Fruit fly (Drosophila melanogaster) whole organism, embryonic: Measurements from ENCODE around the gene Notum.
A peak's percentile ranks its signal among the peaks of the same experiment; 100 is the strongest.

Experiments
- Abd-B ChIP-seq: fragments of 200-800 bp; sonication (Bioruptor generic); optimal IDR thresholded peaks from 2 replicates; lab custom pipeline; 2018; ENCODE audit warnings: missing biosample characterization, mild to moderate bottlenecking, missing genetic modification characterization, moderate library complexity
- CG10543 ChIP-seq: fragments of 200-800 bp; sonication (Bioruptor generic); optimal IDR thresholded peaks from 3 replicates; lab custom pipeline; 2017; ENCODE audit warnings: missing biosample characterization, mild to moderate bottlenecking, missing genetic modification characterization, moderate library complexity
- CG11247 ChIP-seq: fragments of 200-800 bp; sonication (Bioruptor generic); IDR thresholded peaks from 2 replicates; pipeline ENCODE4 v1.3.6; 2022; ENCODE audit warnings: missing biosample characterization, missing genetic modification characterization
- CG11398 ChIP-seq: fragments of 200-800 bp; sonication (Bioruptor generic); optimal IDR thresholded peaks from 2 replicates; lab custom pipeline; 2016; ENCODE audit warnings: missing biosample characterization, missing genetic modification characterization
- CG11560 ChIP-seq: fragments of 200-800 bp; sonication (Bioruptor generic); IDR thresholded peaks from 3 replicates; pipeline ENCODE4 v1.3.6; 2022; ENCODE audit warnings: missing biosample characterization, missing genetic modification characterization
- CG12391 ChIP-seq: fragments of 200-800 bp; sonication (Bioruptor generic); optimal IDR thresholded peaks from 3 replicates; lab custom pipeline; 2018; ENCODE audit warnings: missing biosample characterization, mild to moderate bottlenecking, missing genetic modification characterization, moderate library complexity
- CG13624 ChIP-seq: fragments of 200-800 bp; sonication (Bioruptor generic); optimal IDR thresholded peaks from 2 replicates; lab custom pipeline; 2016; ENCODE audit warnings: missing biosample characterization, missing genetic modification characterization
- CG14710 ChIP-seq: fragments of 200-800 bp; sonication (Bioruptor generic); optimal IDR thresholded peaks from 3 replicates; lab custom pipeline; 2019; ENCODE audit warnings: missing biosample characterization, mild to moderate bottlenecking, missing genetic modification characterization, moderate library complexity
- CG15269 ChIP-seq: fragments of 200-800 bp; sonication (Bioruptor generic); optimal IDR thresholded peaks from 2 replicates; lab custom pipeline; 2018; ENCODE audit warnings: missing biosample characterization, mild to moderate bottlenecking, missing genetic modification characterization, moderate library complexity
- CG1529 ChIP-seq: fragments of 200-800 bp; sonication (Bioruptor generic); optimal IDR thresholded peaks from 3 replicates; lab custom pipeline; 2018; ENCODE audit warnings: missing biosample characterization, missing genetic modification characterization
- CG15479 ChIP-seq: fragments of 200-800 bp; sonication (Bioruptor generic); optimal IDR thresholded peaks from 3 replicates; lab custom pipeline; 2019; ENCODE audit warnings: missing biosample characterization, mild to moderate bottlenecking, missing genetic modification characterization, moderate library complexity
- CG1602 ChIP-seq: fragments of 200-800 bp; sonication (Bioruptor generic); optimal IDR thresholded peaks from 3 replicates; lab custom pipeline; 2016; ENCODE audit warnings: missing biosample characterization, missing genetic modification characterization
- CG18011 ChIP-seq: fragments of 200-800 bp; sonication (Bioruptor generic); optimal IDR thresholded peaks from 2 replicates; lab custom pipeline; 2017; ENCODE audit warnings: missing biosample characterization, missing genetic modification characterization, mild to moderate bottlenecking, moderate library complexity, missing genotype
- CG2120 ChIP-seq: fragments of 200-800 bp; sonication (Bioruptor generic); optimal IDR thresholded peaks from 3 replicates; lab custom pipeline; 2016; ENCODE audit warnings: missing biosample characterization, missing genetic modification characterization
- CG30403 ChIP-seq: fragments of 200-800 bp; sonication (Bioruptor generic); optimal IDR thresholded peaks from 3 replicates; lab custom pipeline; 2016; ENCODE audit warnings: missing biosample characterization, missing genetic modification characterization
- CG32767 ChIP-seq: fragments of 200-800 bp; sonication (Bioruptor generic); IDR thresholded peaks from 2 replicates; pipeline ENCODE4 v1.3.6; 2022; ENCODE audit warnings: missing biosample characterization, missing genetic modification characterization
- CG33213 ChIP-seq: fragments of 200-800 bp; sonication (Bioruptor generic); optimal IDR thresholded peaks from 3 replicates; lab custom pipeline; 2016; ENCODE audit warnings: missing biosample characterization, missing genetic modification characterization
- CG42726 ChIP-seq: fragments of 200-800 bp; sonication (Bioruptor generic); IDR thresholded peaks from 2 replicates; pipeline ENCODE4 v1.3.6; 2022; ENCODE audit warnings: missing biosample characterization, missing genetic modification characterization; ENCODE audit not compliant: partially characterized antibody
- CG4707 ChIP-seq: fragments of 200-800 bp; sonication (Bioruptor generic); optimal IDR thresholded peaks from 2 replicates; lab custom pipeline; 2018; ENCODE audit warnings: missing biosample characterization, mild to moderate bottlenecking, missing genetic modification characterization, moderate library complexity
- CG4854 ChIP-seq: fragments of 200-800 bp; sonication (Bioruptor generic); optimal IDR thresholded peaks from 2 replicates; lab custom pipeline; 2016; ENCODE audit warnings: missing biosample characterization, missing genetic modification characterization, inconsistent platforms
- CG9876 ChIP-seq: fragments of 200-800 bp; sonication (Bioruptor generic); optimal IDR thresholded peaks from 2 replicates; lab custom pipeline; 2016; ENCODE audit warnings: missing biosample characterization, missing genetic modification characterization
- CkIIα-i1 ChIP-seq: fragments of 200-800 bp; sonication (Bioruptor generic); IDR thresholded peaks from 2 replicates; pipeline ENCODE4 v1.3.6; 2022; ENCODE audit warnings: missing biosample characterization, missing genetic modification characterization
- D ChIP-seq, 2 experiments: fragments of 200-800 bp in 1 of 2; fragments of >200 bp in 1 of 2; sonication (Bioruptor generic) in 1 of 2; optimal IDR thresholded peaks; 2 replicates in 1 of 2; 3 replicates in 1 of 2; lab custom pipeline; 2017; ENCODE audit warnings: mild to moderate bottlenecking in 1 of 2, missing biosample characterization in 1 of 2, missing genetic modification characterization in 1 of 2, missing genetic modification reagents in 1 of 2
- Dad ChIP-seq: fragments of 200-800 bp; sonication (Bioruptor generic); optimal IDR thresholded peaks from 3 replicates; lab custom pipeline; 2016; ENCODE audit warnings: missing biosample characterization, missing genetic modification characterization
- Dip2 ChIP-seq: fragments of 200-800 bp; sonication (Bioruptor generic); IDR thresholded peaks from 2 replicates; pipeline ENCODE4 v1.3.6; 2022; ENCODE audit warnings: missing biosample characterization, missing genetic modification characterization
- Fer3 ChIP-seq: fragments of 200-800 bp; sonication (Bioruptor generic); optimal IDR thresholded peaks from 2 replicates; lab custom pipeline; 2018; ENCODE audit warnings: missing biosample characterization, mild to moderate bottlenecking, missing genetic modification characterization, moderate library complexity
- HLHmδ ChIP-seq: fragments of 200-800 bp; sonication (Bioruptor generic); optimal IDR thresholded peaks from 2 replicates; lab custom pipeline; 2018; ENCODE audit warnings: missing biosample characterization, mild to moderate bottlenecking, missing genetic modification characterization, moderate library complexity
- Hr3 ChIP-seq: fragments of 200-800 bp; sonication (Bioruptor generic); optimal IDR thresholded peaks from 3 replicates; lab custom pipeline; 2016; ENCODE audit warnings: missing biosample characterization, missing genetic modification characterization
- Oaz ChIP-seq: fragments of 200-800 bp; sonication (Bioruptor generic); IDR thresholded peaks from 2 replicates; pipeline ENCODE4 v1.3.6; 2022; ENCODE audit warnings: missing biosample characterization, missing genetic modification characterization
- Rx ChIP-seq: fragments of 200-800 bp; sonication (Bioruptor generic); IDR thresholded peaks from 2 replicates; pipeline ENCODE4 v1.3.6; 2022; ENCODE audit warnings: missing biosample characterization, missing genetic modification characterization
- Side ChIP-seq: fragments of 200-800 bp; sonication (Bioruptor generic); optimal IDR thresholded peaks from 2 replicates; lab custom pipeline; 2016; ENCODE audit warnings: missing biosample characterization, missing genetic modification characterization
- Spps ChIP-seq: fragments of 200-800 bp; sonication (Bioruptor generic); optimal IDR thresholded peaks from 2 replicates; lab custom pipeline; 2018; ENCODE audit warnings: missing biosample characterization, mild to moderate bottlenecking, missing genetic modification characterization
- ap ChIP-seq: fragments of 200-800 bp; sonication (Bioruptor generic); IDR thresholded peaks from 2 replicates; pipeline ENCODE4 v1.3.6; 2022; ENCODE audit warnings: missing biosample characterization, missing genetic modification characterization
- bowl ChIP-seq: fragments of 200-800 bp; sonication (Bioruptor generic); IDR thresholded peaks from 2 replicates; pipeline ENCODE4 v1.3.6; 2022; ENCODE audit warnings: missing biosample characterization, missing genetic modification characterization
- chif ChIP-seq, 2 experiments: fragments of 200-800 bp; sonication (Bioruptor generic); optimal IDR thresholded peaks; 3 replicates each; lab custom pipeline; 2016; ENCODE audit warnings: missing biosample characterization in 2 of 2, missing genetic modification characterization in 2 of 2
- chinmo ChIP-seq: fragments of 200-800 bp; sonication (Bioruptor generic); IDR thresholded peaks from 4 replicates; pipeline ENCODE4 v1.3.6; 2022; ENCODE audit warnings: missing biosample characterization, missing genetic modification characterization; ENCODE audit not compliant: partially characterized antibody
- crc ChIP-seq: fragments of 200-800 bp; sonication (Bioruptor generic); optimal IDR thresholded peaks from 2 replicates; lab custom pipeline; 2016; ENCODE audit warnings: missing biosample characterization, missing genetic modification characterization
- ewg ChIP-seq: fragments of 200-800 bp; sonication (Bioruptor generic); optimal IDR thresholded peaks from 3 replicates; lab custom pipeline; 2017; ENCODE audit warnings: mild to moderate bottlenecking, missing biosample characterization, missing genetic modification reagents, missing genetic modification characterization
- kay ChIP-seq: fragments of 200-800 bp; sonication (Bioruptor generic); optimal IDR thresholded peaks from 2 replicates; lab custom pipeline; 2016; ENCODE audit warnings: missing biosample characterization, missing genetic modification characterization
- nerfin-1 ChIP-seq: fragments of 200-800 bp; sonication (Bioruptor generic); optimal IDR thresholded peaks from 3 replicates; lab custom pipeline; 2019; ENCODE audit warnings: missing biosample characterization, mild to moderate bottlenecking, missing genetic modification characterization, moderate library complexity
- oc ChIP-seq: fragments of 200-800 bp; sonication (Bioruptor generic); optimal IDR thresholded peaks from 2 replicates; lab custom pipeline; 2018; ENCODE audit warnings: missing biosample characterization, mild to moderate bottlenecking, missing genetic modification characterization, moderate library complexity
- p53 ChIP-seq: fragments of 200-800 bp; sonication (Bioruptor generic); optimal IDR thresholded peaks from 2 replicates; lab custom pipeline; 2016; ENCODE audit warnings: missing biosample characterization, missing genetic modification characterization
- pros ChIP-seq: fragments of 200-800 bp; sonication (Bioruptor generic); optimal IDR thresholded peaks from 3 replicates; lab custom pipeline; 2019; ENCODE audit warnings: missing biosample characterization, mild to moderate bottlenecking, missing genetic modification characterization, moderate library complexity
- psq ChIP-seq: fragments of 200-800 bp; sonication (Bioruptor generic); optimal IDR thresholded peaks from 2 replicates; lab custom pipeline; 2017; ENCODE audit warnings: missing biosample characterization, missing genetic modification characterization
- slbo ChIP-seq: fragments of 200-800 bp; sonication (Bioruptor generic); IDR thresholded peaks from 2 replicates; pipeline ENCODE4 v1.3.6; 2022; ENCODE audit warnings: missing biosample characterization, missing genetic modification characterization
- tio ChIP-seq: fragments of 200-800 bp; sonication (Bioruptor generic); optimal IDR thresholded peaks from 2 replicates; lab custom pipeline; 2017; ENCODE audit warnings: missing biosample characterization, missing genetic modification characterization, inconsistent platforms
- twi ChIP-seq: fragments of 200-800 bp; optimal IDR thresholded peaks from 2 replicates; lab custom pipeline; 2019; ENCODE audit warnings: missing biosample characterization, mild to moderate bottlenecking, missing genetic modification characterization, moderate library complexity
- usp ChIP-seq: fragments of >200 bp; optimal IDR thresholded peaks from 2 replicates; lab custom pipeline; 2017; ENCODE audit warnings: missing biosample characterization, missing genetic modification characterization
- zen ChIP-seq: fragments of 200-800 bp; sonication (Bioruptor generic); optimal IDR thresholded peaks from 3 replicates; lab custom pipeline; 2018; ENCODE audit warnings: missing biosample characterization, mild to moderate bottlenecking, missing genetic modification characterization, moderate library complexity

Gene Notum

dm6 chr3L:16025020-16025680 is 1.9 kb downstream of the Notum start (continued):
- TF ChIP-seq CG33213 (no peak), CkIIα-i1 (GFP tag; lab: Robert Waterston, UW) (no peak), p53 (GFP tag; lab: Kevin White, UChicago) (no peak), pros (GFP tag; lab: Kevin White, UChicago) (peak; percentile 9), bowl (GFP tag; lab: Robert Waterston, UW) (no peak), CG12391 (tag; lab: Kevin White, UChicago) (no peak), CG15269 (tag; lab: Kevin White, UChicago) (peak; percentile 46), usp (no peak), Abd-B (no peak), Fer3 (tag; lab: Kevin White, UChicago) (no peak), Hr3 (no peak), CG42726 (GFP tag; lab: Robert Waterston, UW) (no peak), CG1529 (no peak), ewg (GFP tag; lab: Kevin White, UChicago) (no peak), Dad (GFP tag; lab: Kevin White, UChicago) (no peak), psq (GFP tag; lab: Kevin White, UChicago) (no peak), CG14710 (tag; lab: Kevin White, UChicago) (no peak), CG30403 (no peak), nerfin-1 (tag; lab: Kevin White, UChicago) (no peak), twi (tag; lab: Kevin White, UChicago) (peak; percentile 39), CG15479 (GFP tag; lab: Kevin White, UChicago) (peak; percentile 90), Side (no peak), CG13624 (GFP tag; lab: Kevin White, UChicago) (no peak), CG11247 (GFP tag; lab: Robert Waterston, UW) (0 out of 2 replicates have a peak, but pooled peaks have one; percentile 23), CG10543 (GFP tag; lab: Kevin White, UChicago) (peak; percentile 4), CG18011 (no peak), ap (GFP tag; lab: Robert Waterston, UW) (no peak), CG11560 (tag; lab: Robert Waterston, UW) (no peak), chinmo (0 out of 4 replicates have a peak, but pooled peaks have one; percentile 27), Dip2 (GFP tag; lab: Robert Waterston, UW) (no peak), CG4707 (GFP tag; lab: Kevin White, UChicago) (no peak), D (optimal IDR thresholded peaks at IDR 0.05; lab: Kevin White, UChicago) (peak; percentile 77), D (GFP tag; optimal IDR thresholded peaks at IDR 0.05; lab: Kevin White, UChicago) (no peak), CG1602 (GFP tag; lab: Kevin White, UChicago) (no peak), Spps (tag; lab: Kevin White, UChicago) (no peak), crc (GFP tag; lab: Kevin White, UChicago) (no peak), zen (tag; lab: Kevin White, UChicago) (peak; percentile 80), CG11398 (GFP tag; lab: Kevin White, UChicago) (no peak)

DNA sequence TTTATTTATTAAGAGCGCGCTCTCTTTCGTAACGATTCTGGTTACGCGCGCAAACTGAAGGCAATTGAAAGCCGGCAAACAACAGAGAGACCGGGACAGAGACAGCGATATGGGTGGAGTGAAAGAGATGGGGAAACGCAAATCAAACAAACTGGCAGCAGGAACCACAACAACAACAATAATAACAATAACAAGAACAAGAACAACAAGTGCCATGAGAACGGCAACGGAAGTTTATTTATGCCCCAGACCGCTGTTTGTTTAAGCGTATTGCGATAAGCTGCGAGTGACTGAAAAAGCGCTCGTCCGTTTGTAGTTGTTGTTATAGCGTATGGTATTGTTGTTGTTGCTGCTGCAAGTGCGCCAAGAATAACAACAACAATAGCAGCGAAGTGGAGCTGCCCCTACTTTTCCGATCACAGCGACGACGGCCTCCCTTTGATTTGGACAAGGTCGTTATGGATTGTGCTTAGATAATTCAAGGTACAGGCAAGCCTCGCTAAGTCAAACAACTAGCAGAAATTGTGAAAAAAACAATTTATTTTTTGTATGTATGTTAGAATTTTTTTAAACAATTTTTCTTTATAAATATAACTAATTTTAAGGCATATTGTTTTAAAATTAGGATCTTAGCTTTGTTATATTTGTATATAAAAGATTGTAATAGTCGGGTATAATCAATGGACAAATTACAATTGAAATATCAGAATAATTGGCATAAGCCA is 2.9 kb downstream of the Notum start:
- peak; percentile 30 for TF ChIP-seq kay (GFP tag; lab: Kevin White, UChicago)
- TF ChIP-seq CG2120 (GFP tag; lab: Kevin White, UChicago) = peak; percentile 23
- TF ChIP-seq oc (tag; lab: Kevin White, UChicago) = peak; percentile 47
- TF ChIP-seq chif (GFP tag; optimal IDR thresholded peaks at IDR 0.05; lab: Kevin White, UChicago) = peak; percentile 30 to 54
- TF ChIP-seq CG32767 (GFP tag; lab: Robert Waterston, UW) = peak; percentile 47; the same call in 1 of the 2 replicates
- peak; percentile 38 for TF ChIP-seq CG4854 (GFP tag; lab: Kevin White, UChicago)
- TF ChIP-seq HLHmδ = peak; percentile 87
- TF ChIP-seq slbo = 0 out of 2 replicates have a peak, but pooled peaks have one; percentile 33
- TF ChIP-seq Rx (GFP tag; lab: Robert Waterston, UW) = 0 out of 2 replicates have a peak, but pooled peaks have one; percentile 17
- TF ChIP-seq p53 (GFP tag; lab: Kevin White, UChicago) = peak; percentile 27
- TF ChIP-seq Oaz (GFP tag; lab: Robert Waterston, UW) = no peak
- peak; percentile 44 for TF ChIP-seq CG9876 (GFP tag; lab: Kevin White, UChicago)
- no peak for TF ChIP-seq tio
